Worm (Caenorhabditis elegans) whole organism, late embryonic: Measurements from ENCODE around the gene mdt-29.

Source experiments
- C38D4.7 ChIP-seq: fragments of 200-800 bp; sonication (Bioruptor generic); optimal IDR thresholded peaks from 2 replicates; lab custom pipeline; 2018; ENCODE audit warnings: mild to moderate bottlenecking, missing genetic modification characterization, moderate library complexity, missing compliant biosample characterization
- ama-1 ChIP-seq: fragments of 150-350 bp; optimal IDR thresholded peaks from 2 replicates; lab custom pipeline; 2014
- ceh-2 ChIP-seq: sonication (generic microtip); optimal IDR thresholded peaks from 2 replicates; lab custom pipeline; 2016; ENCODE audit warnings: missing genotype, missing genetic modification characterization, missing compliant biosample characterization
- ceh-48 ChIP-seq: sonication (generic microtip); optimal IDR thresholded peaks from 2 replicates; lab custom pipeline; 2016; ENCODE audit warnings: missing genetic modification characterization, inconsistent platforms, missing compliant biosample characterization
- elt-2 ChIP-seq: sonication (generic microtip); optimal IDR thresholded peaks from 2 replicates; lab custom pipeline; 2016; ENCODE audit warnings: missing genetic modification reagents, missing genetic modification characterization, missing compliant biosample characterization
- fax-1 ChIP-seq: sonication (generic microtip); optimal IDR thresholded peaks from 2 replicates; lab custom pipeline; 2016; ENCODE audit warnings: missing genotype, missing genetic modification characterization, missing compliant biosample characterization
- fkh-10 ChIP-seq: fragments of 150-350 bp; optimal IDR thresholded peaks from 2 replicates; lab custom pipeline; 2014; ENCODE audit warnings: missing biosample characterization, missing genetic modification reagents, missing genetic modification characterization
- hlh-30 ChIP-seq: sonication (generic microtip); optimal IDR thresholded peaks from 2 replicates; lab custom pipeline; 2017; ENCODE audit warnings: antibody characterized with exemption, missing genetic modification characterization, missing compliant biosample characterization; ENCODE audit not compliant: insufficient read depth
- lin-11 ChIP-seq: fragments of 200-800 bp; sonication (Bioruptor generic); optimal IDR thresholded peaks from 2 replicates; lab custom pipeline; 2018; ENCODE audit warnings: mild to moderate bottlenecking, missing genetic modification characterization, missing compliant biosample characterization
- madf-2 ChIP-seq: sonication (generic microtip); optimal IDR thresholded peaks from 2 replicates; lab custom pipeline; 2017; ENCODE audit warnings: missing genetic modification characterization, missing compliant biosample characterization
- unc-42 ChIP-seq: sonication (generic microtip); optimal IDR thresholded peaks from 2 replicates; lab custom pipeline; 2016; ENCODE audit warnings: missing genotype, missing genetic modification characterization, missing compliant biosample characterization

DNA sequence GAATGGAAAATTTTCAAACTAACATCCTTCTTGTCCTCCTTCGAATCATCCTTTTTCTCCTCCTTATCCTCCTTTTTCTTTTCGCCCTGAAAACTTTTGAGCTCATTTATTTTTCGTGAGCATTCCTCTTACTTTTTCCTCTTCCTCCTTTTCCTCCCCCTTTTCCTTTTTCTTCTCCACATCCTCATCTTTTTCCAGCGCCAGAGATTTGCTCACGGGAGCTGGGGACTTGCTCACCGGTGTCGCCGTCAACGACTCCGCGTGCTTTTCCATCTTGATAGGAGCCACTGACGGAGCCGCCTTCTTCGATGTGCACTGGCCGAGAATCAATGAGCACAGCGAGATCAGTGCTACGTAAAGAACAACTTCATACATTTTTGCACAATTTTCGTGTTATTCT, 24.7 kb upstream of the mdt-29 start, which contains the start of gene K08E3.2:
- TF ChIP-seq elt-2 (tag; lab: Kevin White, UChicago): no peak
- no peak for TF ChIP-seq fkh-10
- no peak for TF ChIP-seq C38D4.7
- no peak for TF ChIP-seq lin-11 (tag; lab: Kevin White, UChicago)
- no peak for TF ChIP-seq ama-1 (lab: Kevin White, UChicago)
- no peak for TF ChIP-seq fax-1 (tag; lab: Kevin White, UChicago)
- TF ChIP-seq madf-2 (tag; lab: Kevin White, UChicago): no peak
- no peak for TF ChIP-seq unc-42 (tag; lab: Kevin White, UChicago)
- no peak for TF ChIP-seq ceh-2 (tag; lab: Kevin White, UChicago)
- no peak for TF ChIP-seq hlh-30
- no peak for TF ChIP-seq ceh-48 (tag; lab: Kevin White, UChicago)
